Worm (Caenorhabditis elegans) whole organism, L4 larva: ENCODE measurements around the gene D1054.1.

Experiments used
- lin-39 ChIP-seq: fragments of 150-350 bp; optimal IDR thresholded peaks from 2 replicates; lab custom pipeline; 2014; ENCODE audit warnings: missing biosample characterization, missing genetic modification reagents, missing genetic modification characterization
- nhr-25 ChIP-seq: sonication (generic microtip); optimal IDR thresholded peaks from 2 replicates; lab custom pipeline; 2017; ENCODE audit warnings: missing genetic modification characterization, mild to moderate bottlenecking, missing compliant biosample characterization, antibody characterized with exemption, moderate library complexity, borderline replicate concordance; ENCODE audit not compliant: insufficient read depth
- unc-39 ChIP-seq: sonication (generic microtip); optimal IDR thresholded peaks from 2 replicates; lab custom pipeline; 2017; ENCODE audit warnings: missing biosample characterization, missing genetic modification characterization

DNA sequence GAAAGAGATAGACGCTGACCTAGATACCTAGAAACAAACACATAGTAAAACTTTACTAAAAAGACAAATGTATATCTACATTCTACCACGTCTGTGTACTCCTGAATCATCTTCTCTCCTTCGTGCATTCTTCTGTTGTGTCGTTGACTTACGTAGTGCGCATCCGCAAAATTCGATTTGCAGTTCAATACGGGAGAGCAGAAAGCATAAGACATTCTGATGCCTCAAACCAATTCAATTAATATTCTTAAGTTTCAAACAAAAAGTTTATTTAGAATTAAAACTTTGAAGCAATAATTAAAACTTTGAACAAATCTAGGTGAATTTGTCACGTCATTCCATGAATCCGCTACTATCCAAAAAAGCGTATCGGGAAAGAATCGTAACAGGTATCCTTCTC is 46.8 kb upstream of the D1054.1 start:
- no peak for TF ChIP-seq lin-39 (tag; lab: Kevin White, UChicago)
- TF ChIP-seq unc-39 (tag; lab: Kevin White, UChicago) = no peak
- TF ChIP-seq nhr-25 (tag; lab: Kevin White, UChicago) = no peak
